Fruit fly (Drosophila melanogaster): Measurements from ENCODE around the gene Coq4.
A peak's percentile ranks its signal among the peaks of the same experiment; 100 is the strongest.

The Coq4 gene

DNA sequence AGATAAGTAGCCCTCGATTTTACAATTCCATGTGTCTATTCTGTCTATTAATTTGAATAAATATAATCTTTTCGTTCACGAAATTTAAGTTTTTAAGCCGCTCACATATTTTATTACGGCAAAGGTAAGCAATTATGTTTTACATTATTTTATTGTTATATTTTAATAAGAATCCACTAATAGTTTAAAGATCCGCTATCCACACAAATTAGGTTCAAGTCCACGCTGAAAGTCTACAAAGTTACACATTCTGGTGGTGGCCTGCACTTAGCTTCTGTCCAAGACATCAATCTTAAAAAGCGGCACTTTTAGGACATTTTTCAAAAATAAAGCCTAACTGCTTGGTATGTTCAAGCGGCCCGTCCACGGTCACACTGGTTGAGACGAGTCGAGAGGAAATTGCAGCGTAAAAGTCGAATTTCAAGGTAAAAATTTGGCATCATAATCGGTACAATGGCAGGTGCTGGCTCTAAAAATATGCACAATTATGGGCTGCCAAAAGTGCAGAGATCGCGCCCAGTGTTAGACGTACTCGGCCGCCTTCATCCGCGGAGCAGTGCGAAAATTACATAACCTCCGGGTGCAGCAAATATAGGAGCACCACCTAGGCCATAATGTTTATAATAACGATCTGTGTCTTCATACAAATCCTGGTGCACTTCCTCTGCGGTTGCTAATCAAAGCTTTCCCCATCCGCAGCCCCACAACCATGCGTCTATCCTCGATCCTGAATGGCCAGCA is 41.5 kb upstream of the Coq4 start, which contains the start of the genes UQCR-Q and CG46525 (continued):
- TF ChIP-seq nau (GFP tag; optimal IDR thresholded peaks at IDR 0.05) (no peak), tx (GFP tag; optimal IDR thresholded peaks at IDR 0.05) (no peak), HmgZ (tag; optimal IDR thresholded peaks at IDR 0.05) (peak; percentile 85), pzg (GFP tag; optimal IDR thresholded peaks at IDR 0.05) (peak; percentile 97), Gsc (GFP tag; IDR thresholded peaks at IDR 0.05) (no peak), CG12219 (GFP tag; optimal IDR thresholded peaks at IDR 0.05) (no peak), ewg (GFP tag; optimal IDR thresholded peaks at IDR 0.05) (no peak), Myb (GFP tag; optimal IDR thresholded peaks at IDR 0.05) (peak; percentile 68), CG13624 (GFP tag; optimal IDR thresholded peaks at IDR 0.05) (no peak), CG31224 (GFP tag; IDR thresholded peaks at IDR 0.05) (no peak), cg (GFP tag; optimal IDR thresholded peaks at IDR 0.05) (no peak), CG11504 (tag; optimal IDR thresholded peaks at IDR 0.05) (peak; percentile 37), NK7.1 (GFP tag; optimal IDR thresholded peaks at IDR 0.05) (no peak), br (optimal IDR thresholded peaks at IDR 0.05) (no peak), gcm2 (GFP tag; optimal IDR thresholded peaks at IDR 0.05) (no peak), Mrtf (GFP tag; IDR thresholded peaks at IDR 0.05) (no peak), CG5180 (GFP tag; optimal IDR thresholded peaks at IDR 0.05) (no peak), inv (GFP tag; IDR thresholded peaks at IDR 0.05; ENCODE audit: partially characterized antibody) (no peak), NFAT (GFP tag; IDR thresholded peaks at IDR 0.05) (0 out of 2 replicates have a peak, but pooled peaks have one; percentile 3), CG8388 (GFP tag; optimal IDR thresholded peaks at IDR 0.05) (no peak)

dm6 chr3L:17473889-17474288 is 40.5 kb upstream of the Coq4 start:
- TF ChIP-seq CG5953 (GFP tag; IDR thresholded peaks at IDR 0.05) (no peak), CG1832 (GFP tag; optimal IDR thresholded peaks at IDR 0.05) (no peak), CG1602 (GFP tag; optimal IDR thresholded peaks at IDR 0.05) (no peak), tio (GFP tag; optimal IDR thresholded peaks at IDR 0.05) (no peak), Oaz (GFP tag; IDR thresholded peaks at IDR 0.05) (no peak), CG2712 (tag; optimal IDR thresholded peaks at IDR 0.05) (no peak), Ets65A (GFP tag) (peak; percentile 60), Gsc (GFP tag; IDR thresholded peaks at IDR 0.05) (no peak), CG4707 (GFP tag; optimal IDR thresholded peaks at IDR 0.05) (no peak), Xrp1 (GFP tag; IDR thresholded peaks at IDR 0.05) (no peak), CG8478 (optimal IDR thresholded peaks at IDR 0.05) (peak; percentile 73), Ets97D (GFP tag; optimal IDR thresholded peaks at IDR 0.05) (no peak), cad (GFP tag; optimal IDR thresholded peaks at IDR 0.05) (no peak)

dm6 chr3L:17470110-17470509 is 36.7 kb upstream of the Coq4 start, which contains the start of gene SecCl:
TSS of gene SecCl (plus strand) at chr3L:17470127.
- TF ChIP-seq vfl (GFP tag; optimal IDR thresholded peaks at IDR 0.05), result no peak
- TF ChIP-seq Oli (tag; optimal IDR thresholded peaks at IDR 0.05), result no peak
- no peak for TF ChIP-seq Antp (GFP tag; optimal IDR thresholded peaks at IDR 0.05)
- TF ChIP-seq grn (GFP tag; optimal IDR thresholded peaks at IDR 0.05), result peak; percentile 54
- TF ChIP-seq lov (optimal IDR thresholded peaks at IDR 0.05), result no peak
- TF ChIP-seq lov (GFP tag; IDR thresholded peaks at IDR 0.05), result 0 out of 3 replicates have a peak, but pooled peaks have one; percentile 20
- TF ChIP-seq CG5180 (GFP tag; optimal IDR thresholded peaks at IDR 0.05), result peak; percentile 87
- TF ChIP-seq Med (GFP tag), result peak; percentile 62
- peak; percentile 88 for TF ChIP-seq CTCF (GFP tag; optimal IDR thresholded peaks at IDR 0.05)
- no peak for TF ChIP-seq shn (GFP tag; optimal IDR thresholded peaks at IDR 0.05)
- TF ChIP-seq CG14667 (GFP tag; IDR thresholded peaks at IDR 0.05), result no peak
- no peak for TF ChIP-seq CG10321 (GFP tag; IDR thresholded peaks at IDR 0.05)
- peak; percentile 60 for TF ChIP-seq HmgZ (tag; optimal IDR thresholded peaks at IDR 0.05)
- no peak for TF ChIP-seq dmrt11E (tag; optimal IDR thresholded peaks at IDR 0.05)
- TF ChIP-seq ara (GFP tag; IDR thresholded peaks at IDR 0.05), result no peak
- TF ChIP-seq maf-S (GFP tag; optimal IDR thresholded peaks at IDR 0.05), result no peak
- no peak for TF ChIP-seq Lim3 (GFP tag; IDR thresholded peaks at IDR 0.05)
- TF ChIP-seq ci (GFP tag; IDR thresholded peaks at IDR 0.05), result peak; percentile 55; the same call in 1 of the 3 replicates
- no peak for TF ChIP-seq CG30431 (GFP tag; optimal IDR thresholded peaks at IDR 0.05)
- TF ChIP-seq CG8290 (GFP tag; optimal IDR thresholded peaks at IDR 0.05), result peak; percentile 100
- TF ChIP-seq CG8290 (tag; optimal IDR thresholded peaks at IDR 0.05), result peak; percentile 63 to 95
- no peak for TF ChIP-seq CG12155 (GFP tag; optimal IDR thresholded peaks at IDR 0.05)
